Worm (Caenorhabditis elegans): ENCODE data around the gene sra-10.

The sra-10 gene

DNA sequence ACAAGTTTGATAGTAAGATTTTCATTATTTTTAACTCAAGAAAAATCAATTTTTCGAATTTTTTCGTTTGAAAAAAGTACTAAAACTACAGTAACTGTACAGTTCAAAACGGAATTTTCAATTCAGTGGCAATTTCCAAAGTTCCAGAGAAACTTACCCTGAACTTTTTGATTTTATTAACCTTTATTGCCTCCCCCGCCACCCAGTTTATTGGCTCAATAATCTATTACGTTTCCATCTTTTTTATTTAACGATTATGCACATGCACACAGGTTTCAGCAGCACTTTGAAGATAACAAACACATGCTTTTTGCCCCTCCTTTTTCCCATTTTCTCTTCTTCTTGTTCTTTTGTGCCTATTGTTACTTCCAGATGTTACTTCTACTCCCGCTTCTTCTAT lies 14.3 kb downstream of the sra-10 start, which contains the start of gene lurp-1:
Gene lurp-1, plus strand, starts transcription at position 301 of the 400 bp plus-strand sequence.
- no peak for TF ChIP-seq fkh-6 (tag; optimal IDR thresholded peaks at IDR 0.05)
- no peak for TF ChIP-seq zip-5 (tag; optimal IDR thresholded peaks at IDR 0.05)
- TF ChIP-seq sox-2 (GFP tag; IDR thresholded peaks at IDR 0.05), result no peak

ce11 chrII:10873631-10874030 lies 21.3 kb downstream of the sra-10 start, which contains the start of gene orc-2:
Gene orc-2 (plus strand): TSS chrII:10873931.
- TF ChIP-seq nhr-11 (tag; optimal IDR thresholded peaks at IDR 0.05), result no peak
- no peak for TF ChIP-seq unc-42 (tag; optimal IDR thresholded peaks at IDR 0.05)
- no peak for TF ChIP-seq madf-2 (tag; optimal IDR thresholded peaks at IDR 0.05)
- no peak for TF ChIP-seq fkh-6 (tag; optimal IDR thresholded peaks at IDR 0.05)
- TF ChIP-seq ceh-34 (tag; optimal IDR thresholded peaks at IDR 0.05), result no peak
- TF ChIP-seq pha-4 (tag; optimal IDR thresholded peaks at IDR 0.05), result no peak
- no peak for TF ChIP-seq Y22D7AL.16 (tag; optimal IDR thresholded peaks at IDR 0.05)
- TF ChIP-seq ceh-9 (tag; optimal IDR thresholded peaks at IDR 0.05), result no peak
- TF ChIP-seq T23F11.4 (GFP tag; optimal IDR thresholded peaks at IDR 0.05), result no peak
- TF ChIP-seq dve-1 (tag; optimal IDR thresholded peaks at IDR 0.05), result no peak
- no peak for TF ChIP-seq che-1 (tag; optimal IDR thresholded peaks at IDR 0.05)
- TF ChIP-seq K02D7.2 (tag; optimal IDR thresholded peaks at IDR 0.05), result no peak
- TF ChIP-seq ceh-19 (GFP tag; optimal IDR thresholded peaks at IDR 0.05), result no peak

DNA sequence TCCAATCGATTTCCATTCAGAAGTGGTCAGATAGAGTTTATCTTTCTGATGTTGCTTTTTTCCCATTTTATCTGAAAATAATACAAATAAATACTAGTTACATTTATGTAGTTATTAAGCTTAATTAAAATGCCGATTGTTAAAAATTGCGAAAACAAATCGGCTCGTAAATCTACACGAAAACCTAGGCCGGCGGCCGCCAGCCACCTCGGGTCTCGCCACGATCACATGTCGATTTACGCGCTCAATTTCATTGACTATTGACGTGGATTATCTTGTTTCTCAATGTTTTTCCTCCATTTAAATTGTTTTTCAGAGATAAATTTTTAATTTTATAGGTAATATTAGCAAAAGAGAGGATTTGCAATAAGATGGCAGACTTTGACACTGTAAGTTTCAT lies 22.4 kb downstream of the sra-10 start, which contains the start of the genes cyn-4 and copz-1:
Gene cyn-4, minus strand, starts transcription at position 71 of the 400 bp plus-strand sequence.
Gene copz-1, plus strand, starts transcription at position 339 of the 400 bp plus-strand sequence.
- peak; percentile 92 for TF ChIP-seq ceh-2 (tag; optimal IDR thresholded peaks at IDR 0.05)
- peak; percentile 60 for TF ChIP-seq nfya-1 (tag; optimal IDR thresholded peaks at IDR 0.05)
- TF ChIP-seq unc-3 (GFP tag; conservative IDR thresholded peaks at IDR 0.05), result 0 out of 2 replicates have a peak, but pooled peaks have one; percentile 17
- TF ChIP-seq unc-3 (tag; optimal IDR thresholded peaks at IDR 0.05), result no peak
- TF ChIP-seq sox-2 (GFP tag; IDR thresholded peaks at IDR 0.05), result no peak
- peak; percentile 14 for TF ChIP-seq ceh-19 (GFP tag; optimal IDR thresholded peaks at IDR 0.05)
- TF ChIP-seq ref-2 (tag; optimal IDR thresholded peaks at IDR 0.05), result peak; percentile 73
- no peak for TF ChIP-seq ceh-22 (tag; optimal IDR thresholded peaks at IDR 0.05)
- no peak for TF ChIP-seq T23F11.4 (GFP tag; optimal IDR thresholded peaks at IDR 0.05)
- no peak for TF ChIP-seq pha-4 (tag; optimal IDR thresholded peaks at IDR 0.05)
- no peak for TF ChIP-seq madf-2 (tag; optimal IDR thresholded peaks at IDR 0.05)
- TF ChIP-seq fax-1 (tag; optimal IDR thresholded peaks at IDR 0.05), result no peak
- no peak for TF ChIP-seq mec-3 (tag; optimal IDR thresholded peaks at IDR 0.05; ENCODE audit: borderline replicate concordance)
- no peak for TF ChIP-seq C38D4.7 (GFP tag; optimal IDR thresholded peaks at IDR 0.05)
- peak; percentile 81 for TF ChIP-seq hlh-30 (tag; optimal IDR thresholded peaks at IDR 0.05; ENCODE audit: insufficient read depth)
- peak; percentile 94 for TF ChIP-seq ceh-31 (tag; optimal IDR thresholded peaks at IDR 0.05)
- no peak for TF ChIP-seq unc-86 (tag; optimal IDR thresholded peaks at IDR 0.05)
- peak; percentile 10 for TF ChIP-seq eyg-1 (tag; optimal IDR thresholded peaks at IDR 0.05)
- no peak for TF ChIP-seq fkh-6 (tag; optimal IDR thresholded peaks at IDR 0.05)
- TF ChIP-seq dve-1 (tag; optimal IDR thresholded peaks at IDR 0.05), result no peak
- TF ChIP-seq K09A11.1 (tag; optimal IDR thresholded peaks at IDR 0.05; ENCODE audit: insufficient read depth), result no peak
- no peak for TF ChIP-seq ama-1 (optimal IDR thresholded peaks at IDR 0.05)
- TF ChIP-seq ceh-14 (tag; optimal IDR thresholded peaks at IDR 0.05), result peak; percentile 69
- no peak for TF ChIP-seq ceh-9 (tag; optimal IDR thresholded peaks at IDR 0.05)
- no peak for TF ChIP-seq ceh-48 (tag; optimal IDR thresholded peaks at IDR 0.05)
- TF ChIP-seq hlh-15 (tag; optimal IDR thresholded peaks at IDR 0.05), result no peak
- no peak for TF ChIP-seq unc-55 (GFP tag; optimal IDR thresholded peaks at IDR 0.05)
- no peak for TF ChIP-seq nhr-232 (tag; optimal IDR thresholded peaks at IDR 0.05)
- peak; percentile 65 for TF ChIP-seq elt-2 (tag; optimal IDR thresholded peaks at IDR 0.05)
- no peak for TF ChIP-seq K02D7.2 (tag; optimal IDR thresholded peaks at IDR 0.05)
- TF ChIP-seq gmeb-2 (tag; optimal IDR thresholded peaks at IDR 0.05), result no peak
- no peak for TF ChIP-seq pat-9 (tag; optimal IDR thresholded peaks at IDR 0.05)
- no peak for TF ChIP-seq nhr-11 (tag; optimal IDR thresholded peaks at IDR 0.05)
- no peak for TF ChIP-seq npax-4 (tag; optimal IDR thresholded peaks at IDR 0.05)
- peak; percentile 22 for TF ChIP-seq F13H6.1 (tag; optimal IDR thresholded peaks at IDR 0.05)
- peak; percentile 48 for TF ChIP-seq lim-6 (tag; optimal IDR thresholded peaks at IDR 0.05)
- peak; percentile 73 for TF ChIP-seq unc-42 (tag; optimal IDR thresholded peaks at IDR 0.05)
- TF ChIP-seq tbx-7 (tag; optimal IDR thresholded peaks at IDR 0.05), result peak; percentile 78
- no peak for TF ChIP-seq pax-1 (tag; optimal IDR thresholded peaks at IDR 0.05)
- TF ChIP-seq fkh-10 (GFP tag; optimal IDR thresholded peaks at IDR 0.05), result no peak
- no peak for TF ChIP-seq ceh-30 (tag; optimal IDR thresholded peaks at IDR 0.05)
- TF ChIP-seq Y22D7AL.16 (tag; optimal IDR thresholded peaks at IDR 0.05), result no peak
- no peak for TF ChIP-seq ceh-24 (tag; optimal IDR thresholded peaks at IDR 0.05)
- peak; percentile 55 for TF ChIP-seq hlh-8 (tag; optimal IDR thresholded peaks at IDR 0.05)
- TF ChIP-seq odd-2 (tag; optimal IDR thresholded peaks at IDR 0.05), result no peak
